Worm (Caenorhabditis elegans): ENCODE results near the gene fbxb-19.

ce11 chrII:1695861-1696260, 6.9 kb upstream of the fbxb-19 start, which contains the start of gene F58E1.13:
- no peak for TF ChIP-seq lin-39 (tag; optimal IDR thresholded peaks at IDR 0.05)
- no peak for TF ChIP-seq jun-1 (tag; optimal IDR thresholded peaks at IDR 0.05)
- no peak for TF ChIP-seq snpc-4 (tag; optimal IDR thresholded peaks at IDR 0.05)
- TF ChIP-seq nhr-12 (tag; optimal IDR thresholded peaks at IDR 0.05) = no peak
